Fruit fly (Drosophila melanogaster): ENCODE data around the gene Mzt1.

Mzt1 gene

dm6 chr3L:2392745-2393435 lies 3.8 kb downstream of the Mzt1 start:
- TF ChIP-seq Sin3A (optimal IDR thresholded peaks at IDR 0.05) = no peak
- no peak for TF ChIP-seq ttk (optimal IDR thresholded peaks at IDR 0.05)
- TF ChIP-seq Myc (optimal IDR thresholded peaks at IDR 0.05) = no peak
- TF ChIP-seq insv (optimal IDR thresholded peaks at IDR 0.05) = no peak
- TF ChIP-seq h (optimal IDR thresholded peaks at IDR 0.05) = no peak
- TF ChIP-seq psq (optimal IDR thresholded peaks at IDR 0.05) = no peak

DNA sequence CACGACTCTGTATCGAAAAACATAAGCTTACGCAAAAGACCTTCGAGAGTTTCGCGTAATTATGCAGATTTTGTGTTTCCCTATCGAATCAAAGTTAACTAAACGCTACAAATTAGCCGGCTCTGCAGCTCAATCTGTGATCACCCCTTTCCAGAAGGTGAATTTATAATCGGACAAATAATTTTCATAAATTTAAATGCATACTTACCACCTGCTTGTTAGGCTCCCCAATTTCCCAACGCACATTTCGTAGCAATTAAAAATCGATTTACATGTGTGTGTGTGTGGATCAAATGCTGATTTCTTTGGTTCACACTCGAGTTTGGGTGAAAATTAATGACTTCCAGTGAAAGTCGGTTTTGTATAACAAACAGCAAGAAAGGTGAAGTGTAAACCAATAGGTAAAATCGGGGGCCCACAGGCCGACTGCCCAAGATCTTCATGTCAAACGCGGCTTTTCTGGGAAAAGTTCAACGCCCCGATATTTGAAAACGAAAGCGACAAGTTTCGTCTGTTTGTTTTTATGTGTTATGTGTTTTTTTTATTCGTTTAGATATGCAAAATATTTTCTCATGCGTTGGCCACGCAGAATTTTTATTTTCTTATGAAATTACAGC lies 8.6 kb downstream of the Mzt1 start:
- TF ChIP-seq insv (optimal IDR thresholded peaks at IDR 0.05) (no peak), Myc (optimal IDR thresholded peaks at IDR 0.05) (no peak)

DNA sequence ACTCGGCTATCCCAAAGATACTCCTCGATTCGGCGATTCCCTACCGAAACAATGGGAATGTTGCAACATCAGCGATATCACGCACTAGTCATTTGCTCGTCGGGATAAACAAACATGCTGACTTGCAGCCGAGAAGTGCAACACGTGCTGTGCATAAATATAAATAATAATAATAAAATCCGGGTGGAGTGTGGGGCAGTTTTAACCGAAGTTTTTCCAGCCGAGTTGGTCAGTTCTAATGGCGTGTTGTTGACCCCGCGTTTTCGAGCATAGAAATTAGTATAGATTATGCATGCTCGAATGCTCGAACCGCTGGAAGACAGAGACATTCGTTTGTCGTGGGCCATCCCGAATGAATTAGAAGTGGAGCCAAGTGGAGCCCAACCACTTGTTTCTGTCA lies 9.6 kb downstream of the Mzt1 start:
- TF ChIP-seq h (optimal IDR thresholded peaks at IDR 0.05) (no peak), insv (optimal IDR thresholded peaks at IDR 0.05) (no peak), Myc (optimal IDR thresholded peaks at IDR 0.05) (no peak), psq (optimal IDR thresholded peaks at IDR 0.05) (no peak), Sin3A (optimal IDR thresholded peaks at IDR 0.05) (no peak), ttk (optimal IDR thresholded peaks at IDR 0.05) (no peak)

dm6 chr3L:2399788-2400187 lies 10.7 kb downstream of the Mzt1 start:
- no peak for TF ChIP-seq insv (optimal IDR thresholded peaks at IDR 0.05)
- TF ChIP-seq Sin3A (optimal IDR thresholded peaks at IDR 0.05) = no peak
- no peak for TF ChIP-seq ttk (optimal IDR thresholded peaks at IDR 0.05)
- no peak for TF ChIP-seq Myc (optimal IDR thresholded peaks at IDR 0.05)
- TF ChIP-seq h (optimal IDR thresholded peaks at IDR 0.05) = no peak
- no peak for TF ChIP-seq psq (optimal IDR thresholded peaks at IDR 0.05)

dm6 chr3L:2400227-2400840 lies 11.3 kb downstream of the Mzt1 start:
- TF ChIP-seq psq (optimal IDR thresholded peaks at IDR 0.05) (no peak), Sin3A (optimal IDR thresholded peaks at IDR 0.05) (no peak), insv (optimal IDR thresholded peaks at IDR 0.05) (no peak), Myc (optimal IDR thresholded peaks at IDR 0.05) (no peak), h (optimal IDR thresholded peaks at IDR 0.05) (no peak), ttk (optimal IDR thresholded peaks at IDR 0.05) (no peak)

DNA sequence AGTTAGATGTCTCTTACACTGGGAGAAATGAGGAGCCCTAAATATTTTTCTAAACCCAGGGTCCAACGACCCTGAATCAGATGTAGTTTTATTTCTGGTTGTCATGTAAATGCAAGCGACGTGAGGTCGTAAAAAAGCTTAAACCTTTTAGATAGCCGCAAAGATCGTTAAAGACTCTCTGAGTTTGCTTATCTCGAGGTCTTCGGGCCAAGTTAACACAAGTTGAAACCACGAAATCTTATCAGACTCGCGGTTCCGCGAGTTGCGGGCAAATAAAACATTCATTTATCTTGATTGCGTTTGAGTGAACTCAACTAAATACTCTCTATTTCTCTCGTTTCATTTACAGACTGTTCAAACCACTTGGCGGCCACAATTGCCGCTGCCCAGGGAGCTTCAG lies 13.1 kb downstream of the Mzt1 start:
- no peak for TF ChIP-seq ttk (optimal IDR thresholded peaks at IDR 0.05)
- TF ChIP-seq Myc (optimal IDR thresholded peaks at IDR 0.05) = no peak
- TF ChIP-seq h (optimal IDR thresholded peaks at IDR 0.05) = no peak
- no peak for TF ChIP-seq insv (optimal IDR thresholded peaks at IDR 0.05)
- TF ChIP-seq psq (optimal IDR thresholded peaks at IDR 0.05) = no peak

- no peak for TF ChIP-seq ttk (optimal IDR thresholded peaks at IDR 0.05)
- no peak for TF ChIP-seq h (optimal IDR thresholded peaks at IDR 0.05)
- no peak for TF ChIP-seq insv (optimal IDR thresholded peaks at IDR 0.05)
- no peak for TF ChIP-seq Sin3A (optimal IDR thresholded peaks at IDR 0.05)
- TF ChIP-seq Myc (optimal IDR thresholded peaks at IDR 0.05) = no peak
- TF ChIP-seq psq (optimal IDR thresholded peaks at IDR 0.05) = no peak
Measured at dm6 chr3L:2407271-2407670, 18.2 kb downstream of the Mzt1 start.

dm6 chr3L:2407945-2408344 lies 18.9 kb downstream of the Mzt1 start:
- TF ChIP-seq h (optimal IDR thresholded peaks at IDR 0.05) (no peak), psq (optimal IDR thresholded peaks at IDR 0.05) (no peak), ttk (optimal IDR thresholded peaks at IDR 0.05) (no peak), Myc (optimal IDR thresholded peaks at IDR 0.05) (no peak), Sin3A (optimal IDR thresholded peaks at IDR 0.05) (no peak), insv (optimal IDR thresholded peaks at IDR 0.05) (no peak)

DNA sequence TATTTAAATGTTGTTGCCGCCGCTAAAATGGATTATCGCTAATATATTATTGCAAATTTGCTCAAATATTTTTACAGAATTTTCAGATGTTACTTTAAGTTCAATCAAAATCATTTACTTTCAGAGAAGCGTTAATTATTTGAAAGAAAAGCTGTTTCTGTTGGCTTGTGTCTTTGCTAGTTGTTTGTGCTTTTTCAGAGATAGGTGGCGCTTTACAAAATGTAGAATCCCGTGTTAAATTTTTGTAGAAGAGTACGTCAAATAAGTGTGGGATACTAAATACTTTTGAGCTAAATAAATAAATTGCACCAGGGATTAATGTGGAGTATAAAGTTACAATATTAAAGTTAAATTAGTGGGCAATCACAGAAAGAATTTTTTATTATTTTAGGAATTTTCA lies 20.2 kb downstream of the Mzt1 start:
- TF ChIP-seq Myc (optimal IDR thresholded peaks at IDR 0.05) = no peak
- no peak for TF ChIP-seq ttk (optimal IDR thresholded peaks at IDR 0.05)
- TF ChIP-seq insv (optimal IDR thresholded peaks at IDR 0.05) = no peak
- no peak for TF ChIP-seq h (optimal IDR thresholded peaks at IDR 0.05)
- no peak for TF ChIP-seq Sin3A (optimal IDR thresholded peaks at IDR 0.05)
- TF ChIP-seq psq (optimal IDR thresholded peaks at IDR 0.05) = no peak

DNA sequence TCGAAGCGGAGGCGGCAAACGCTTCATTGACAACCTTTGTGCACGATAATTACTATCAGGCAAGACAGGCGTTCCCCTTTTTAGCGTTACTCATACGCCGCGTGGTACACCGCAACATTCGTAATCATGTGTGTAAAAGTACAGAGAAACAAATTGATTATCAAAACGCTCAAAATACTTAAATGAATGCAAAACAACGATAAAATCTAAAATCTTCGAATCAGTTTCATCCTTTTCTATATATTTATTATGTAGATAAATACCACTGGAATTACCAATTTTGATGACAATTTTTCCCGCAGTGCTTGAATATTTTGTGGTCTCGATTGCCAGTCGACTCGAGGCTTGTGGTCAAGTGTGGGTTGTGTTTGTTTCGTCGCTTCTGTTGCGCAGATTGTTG lies 21.8 kb downstream of the Mzt1 start:
- no peak for TF ChIP-seq h (optimal IDR thresholded peaks at IDR 0.05)

DNA sequence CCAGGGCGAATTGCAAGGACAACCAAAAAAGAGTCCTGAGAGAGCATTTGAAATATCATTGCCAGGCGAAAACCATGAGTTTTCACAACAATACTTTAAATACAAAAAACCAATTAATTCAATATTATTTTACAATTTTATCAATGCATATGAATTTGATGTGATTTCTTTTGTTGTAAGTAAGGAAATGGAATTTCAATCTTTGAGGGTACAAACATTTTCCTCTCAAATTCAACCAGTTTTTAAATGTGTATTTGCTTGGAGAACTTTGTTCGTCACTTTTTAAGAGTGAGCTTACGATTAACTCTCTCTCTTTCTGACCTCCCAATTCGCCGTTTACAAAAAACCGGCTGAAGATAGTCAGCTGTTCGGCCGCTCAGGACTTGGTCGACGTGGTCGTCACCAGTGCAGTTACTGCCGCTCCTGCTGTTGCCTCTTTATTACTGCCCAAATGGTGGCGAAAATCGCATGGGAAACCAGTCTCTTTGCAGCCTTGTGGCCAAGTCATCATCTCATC lies 22.6 kb downstream of the Mzt1 start:
- TF ChIP-seq h (optimal IDR thresholded peaks at IDR 0.05) = no peak

- TF ChIP-seq psq (optimal IDR thresholded peaks at IDR 0.05) (no peak), h (optimal IDR thresholded peaks at IDR 0.05) (no peak), insv (optimal IDR thresholded peaks at IDR 0.05) (no peak), Myc (optimal IDR thresholded peaks at IDR 0.05) (no peak), ttk (optimal IDR thresholded peaks at IDR 0.05) (no peak), Sin3A (optimal IDR thresholded peaks at IDR 0.05) (no peak)
Measured at dm6 chr3L:2414876-2415275, 25.8 kb downstream of the Mzt1 start.

All from Kc167 (cell line).